Worm (Caenorhabditis elegans) whole organism, mixed stage, embryonic: ENCODE data around the gene gst-13.

Source experiments
- blmp-1 ChIP-seq: fragments of 150-350 bp; optimal IDR thresholded peaks from 2 replicates; lab custom pipeline; 2014; ENCODE audit warnings: missing biosample characterization, missing genetic modification characterization
- elt-1 ChIP-seq: sonication (generic microtip); optimal IDR thresholded peaks from 2 replicates; lab custom pipeline; 2017; ENCODE audit warnings: missing genetic modification characterization, mild to moderate bottlenecking, missing compliant biosample characterization, antibody characterized with exemption, moderate library complexity, borderline replicate concordance; ENCODE audit not compliant: insufficient read depth
- nhr-237 ChIP-seq: fragments of 150-350 bp; optimal IDR thresholded peaks from 2 replicates; lab custom pipeline; 2014; ENCODE audit warnings: missing biosample characterization, missing genetic modification characterization
- nhr-28 ChIP-seq: fragments of 150-350 bp; optimal IDR thresholded peaks from 2 replicates; lab custom pipeline; 2014; ENCODE audit warnings: missing biosample characterization, missing genetic modification characterization
- pha-4 ChIP-seq: fragments of 150-350 bp; optimal IDR thresholded peaks from 2 replicates; lab custom pipeline; 2018; ENCODE audit warnings: missing biosample characterization, missing genetic modification reagents, missing genetic modification characterization
- sptf-1 ChIP-seq: sonication (generic microtip); optimal IDR thresholded peaks from 2 replicates; lab custom pipeline; 2017; ENCODE audit warnings: mild to moderate bottlenecking, missing genetic modification characterization, moderate library complexity, missing compliant biosample characterization
- unc-62 ChIP-seq: fragments of 150-350 bp; optimal IDR thresholded peaks from 2 replicates; lab custom pipeline; 2014; ENCODE audit warnings: missing biosample characterization, missing genetic modification reagents, missing genetic modification characterization

DNA sequence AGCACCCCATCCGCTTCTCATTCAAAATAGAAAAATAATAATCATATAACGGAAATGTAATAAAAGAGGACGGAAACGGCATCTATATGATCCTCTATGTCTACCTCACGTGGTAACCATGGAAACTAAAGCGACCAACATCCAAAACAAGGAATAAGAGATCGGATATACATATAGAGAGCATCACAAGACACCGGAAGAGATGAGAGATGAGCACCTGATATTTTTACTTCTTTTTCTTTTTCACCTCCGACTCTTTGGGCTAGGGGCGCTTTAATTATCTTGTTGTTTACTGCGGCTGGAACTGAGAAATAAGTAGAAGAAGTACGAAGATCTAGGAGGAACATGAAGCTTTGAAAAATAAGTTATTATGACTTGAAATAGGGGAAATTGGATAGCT is 32.5 kb downstream of the gst-13 start:
- TF ChIP-seq blmp-1 (tag; lab: Kevin White, UChicago) (no peak), nhr-237 (tag; lab: Kevin White, UChicago) (no peak), sptf-1 (no peak), unc-62 (GFP tag; lab: Kevin White, UChicago) (no peak), elt-1 (tag; lab: Kevin White, UChicago) (no peak), nhr-28 (tag; lab: Kevin White, UChicago) (no peak), pha-4 (tag; lab: Kevin White, UChicago) (no peak)
